Worm (Caenorhabditis elegans): ENCODE measurements around the gene lec-3.
A peak's percentile ranks its signal among the peaks of the same experiment; 100 is the strongest.

The lec-3 gene

DNA sequence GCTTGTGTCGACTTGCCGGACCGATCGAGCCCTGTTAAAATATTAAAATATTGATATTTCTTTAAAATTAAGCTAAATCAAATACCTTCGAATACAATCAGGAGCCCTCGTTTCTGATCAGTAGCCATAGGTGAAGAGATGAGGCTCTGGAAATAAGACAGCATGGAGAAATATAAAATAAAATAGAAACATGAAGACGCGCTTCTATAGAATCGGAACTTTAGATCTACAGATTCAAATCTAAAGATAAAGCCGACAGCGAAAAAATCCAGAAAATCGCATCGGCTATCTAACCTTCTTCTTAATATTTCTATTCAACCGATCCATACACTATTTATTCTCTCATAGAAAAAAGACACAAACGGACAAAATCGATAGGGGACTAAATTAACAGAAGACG is 24.0 kb upstream of the lec-3 start, which contains the start of gene dtmk-1:
Gene dtmk-1, minus strand, starts transcription at position 146 of the 400 bp plus-strand sequence.
- TF ChIP-seq lsy-2 (tag; optimal IDR thresholded peaks at IDR 0.05), result no peak
- TF ChIP-seq C34F6.9 (tag; optimal IDR thresholded peaks at IDR 0.05), result no peak
- TF ChIP-seq alr-1 (tag; optimal IDR thresholded peaks at IDR 0.05), result no peak
- TF ChIP-seq elt-1 (tag; optimal IDR thresholded peaks at IDR 0.05), result no peak
- TF ChIP-seq nhr-77 (tag; optimal IDR thresholded peaks at IDR 0.05), result no peak
- peak; percentile 15 for TF ChIP-seq sma-9 (GFP tag; optimal IDR thresholded peaks at IDR 0.05)
- no peak for TF ChIP-seq sma-9 (tag; optimal IDR thresholded peaks at IDR 0.05)

DNA sequence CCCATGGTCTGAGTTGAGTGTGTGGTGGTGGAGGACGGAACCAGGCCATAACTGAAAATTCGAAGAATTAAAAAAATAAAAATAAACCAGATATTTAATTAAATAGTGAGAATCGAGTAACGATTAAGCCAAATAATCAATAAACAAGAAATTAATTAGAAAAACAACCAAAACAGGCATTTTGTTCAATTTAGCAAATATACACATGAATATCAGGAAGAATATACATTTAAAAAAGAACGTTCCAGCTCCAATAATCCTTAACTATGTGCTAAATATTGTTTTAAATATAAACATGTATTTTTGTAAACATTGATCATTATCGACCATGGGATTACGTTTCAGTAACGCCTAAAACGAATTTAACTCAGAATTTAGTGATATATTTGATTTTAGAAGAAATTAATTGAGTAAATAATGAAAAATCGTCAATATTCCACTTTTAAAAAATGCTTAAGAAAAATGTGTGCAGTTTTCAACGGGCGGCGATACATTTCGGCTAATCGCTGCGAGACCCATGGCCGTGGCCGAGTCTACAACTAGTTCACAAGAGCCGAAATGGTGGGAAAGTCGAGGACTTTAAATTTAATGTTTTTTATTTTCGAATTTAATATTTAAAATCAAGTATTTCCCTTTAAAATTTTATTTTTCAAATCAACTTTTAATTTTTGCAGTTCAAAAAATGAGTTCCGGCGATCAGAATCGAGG is 22.8 kb upstream of the lec-3 start, which contains the start of the genes R53.4 and psf-1:
Gene R53.4, minus strand, starts transcription at position 51 of the 708 bp plus-strand sequence.
Gene psf-1, plus strand, starts transcription at position 675 of the 708 bp plus-strand sequence.
- TF ChIP-seq gmeb-1 (tag; optimal IDR thresholded peaks at IDR 0.05), result peak; percentile 70
- TF ChIP-seq lsy-2 (tag; optimal IDR thresholded peaks at IDR 0.05), result peak; percentile 47 to 87
- peak; percentile 22 for TF ChIP-seq lin-13 (GFP tag; optimal IDR thresholded peaks at IDR 0.05)
- peak; percentile 69 for TF ChIP-seq crh-2 (tag; optimal IDR thresholded peaks at IDR 0.05)
- TF ChIP-seq nhr-25 (tag; optimal IDR thresholded peaks at IDR 0.05), result no peak
- no peak for TF ChIP-seq fos-1 (tag; optimal IDR thresholded peaks at IDR 0.05)
- no peak for TF ChIP-seq mdl-1 (tag; optimal IDR thresholded peaks at IDR 0.05)
- TF ChIP-seq dmd-4 (tag; optimal IDR thresholded peaks at IDR 0.05), result no peak
- no peak for TF ChIP-seq alr-1 (tag; optimal IDR thresholded peaks at IDR 0.05)
- no peak for TF ChIP-seq nhr-237 (tag; optimal IDR thresholded peaks at IDR 0.05)
- TF ChIP-seq mab-5 (tag; optimal IDR thresholded peaks at IDR 0.05), result no peak
- no peak for TF ChIP-seq nhr-12 (tag; optimal IDR thresholded peaks at IDR 0.05)
- TF ChIP-seq nhr-6 (tag; optimal IDR thresholded peaks at IDR 0.05), result no peak
- no peak for TF ChIP-seq zag-1 (tag; optimal IDR thresholded peaks at IDR 0.05)
- peak; percentile 68 for TF ChIP-seq sma-9 (GFP tag; optimal IDR thresholded peaks at IDR 0.05)
- no peak for TF ChIP-seq sma-9 (tag; optimal IDR thresholded peaks at IDR 0.05)
- no peak for TF ChIP-seq skn-1 (tag; optimal IDR thresholded peaks at IDR 0.05)
- no peak for TF ChIP-seq peb-1 (tag; optimal IDR thresholded peaks at IDR 0.05)
- TF ChIP-seq C34F6.9 (tag; optimal IDR thresholded peaks at IDR 0.05), result peak; percentile 82
- TF ChIP-seq aly-2 (tag; optimal IDR thresholded peaks at IDR 0.05), result no peak
- TF ChIP-seq nhr-21 (tag; optimal IDR thresholded peaks at IDR 0.05), result peak; percentile 34
- no peak for TF ChIP-seq mbf-1 (tag; optimal IDR thresholded peaks at IDR 0.05)
- no peak for TF ChIP-seq ceh-16 (tag; optimal IDR thresholded peaks at IDR 0.05)
- TF ChIP-seq lin-39 (tag; optimal IDR thresholded peaks at IDR 0.05), result no peak
- no peak for TF ChIP-seq nhr-77 (tag; optimal IDR thresholded peaks at IDR 0.05)
- no peak for TF ChIP-seq nhr-23 (tag; optimal IDR thresholded peaks at IDR 0.05)
- peak; percentile 31 for TF ChIP-seq F13H6.1 (tag; optimal IDR thresholded peaks at IDR 0.05)
- TF ChIP-seq nhr-11 (tag; optimal IDR thresholded peaks at IDR 0.05), result no peak
- no peak for TF ChIP-seq ztf-11 (tag; optimal IDR thresholded peaks at IDR 0.05)
- no peak for TF ChIP-seq ama-1 (optimal IDR thresholded peaks at IDR 0.05)
- TF ChIP-seq nhr-10 (tag; optimal IDR thresholded peaks at IDR 0.05), result no peak
- no peak for TF ChIP-seq elt-3 (tag; optimal IDR thresholded peaks at IDR 0.05)
- TF ChIP-seq egl-27 (tag; optimal IDR thresholded peaks at IDR 0.05), result no peak
- TF ChIP-seq ztf-4 (tag; optimal IDR thresholded peaks at IDR 0.05), result no peak
- TF ChIP-seq ceh-82 (tag; optimal IDR thresholded peaks at IDR 0.05), result no peak
- no peak for TF ChIP-seq elt-1 (tag; optimal IDR thresholded peaks at IDR 0.05)
- no peak for TF ChIP-seq R02D3.7 (tag; optimal IDR thresholded peaks at IDR 0.05)
- TF ChIP-seq unc-62 (GFP tag; optimal IDR thresholded peaks at IDR 0.05), result no peak
- no peak for TF ChIP-seq unc-39 (tag; optimal IDR thresholded peaks at IDR 0.05)
- no peak for TF ChIP-seq snpc-4 (tag; optimal IDR thresholded peaks at IDR 0.05)
- no peak for TF ChIP-seq sem-4 (tag; optimal IDR thresholded peaks at IDR 0.05)
- TF ChIP-seq Y55F3AM.14 (GFP tag; optimal IDR thresholded peaks at IDR 0.05), result no peak
- peak; percentile 13 for TF ChIP-seq blmp-1 (tag; optimal IDR thresholded peaks at IDR 0.05; ENCODE audit: insufficient read depth)
- peak; percentile 54 for TF ChIP-seq lin-11 (tag; optimal IDR thresholded peaks at IDR 0.05)
- no peak for TF ChIP-seq ZK546.5 (tag; optimal IDR thresholded peaks at IDR 0.05)
- peak; percentile 39 for TF ChIP-seq nhr-129 (tag; optimal IDR thresholded peaks at IDR 0.05)
- peak; percentile 88 for TF ChIP-seq unc-55 (GFP tag; optimal IDR thresholded peaks at IDR 0.05)
- TF ChIP-seq ztf-1 (GFP tag; conservative IDR thresholded peaks at IDR 0.05), result no peak
- TF ChIP-seq sma-3 (GFP tag; optimal IDR thresholded peaks at IDR 0.05), result peak; percentile 41
